Comparison of ENCODE assay signal across 3 fruit fly cellular contexts in genomic region chr3R:8670529-8671491, dm6.
TF ChIP-seq lines count a peak whose summit lies in the region.

p (minus strand) TSS chr3R:8670684.

TF ChIP-seq in whole organism, adult, 20 proteins besides CTCF, POLR2A, EP300 and RAD21 (continued from another document):
- TF ChIP-seq cnc (optimal IDR thresholded peaks at IDR 0.05; lab: Kevin White, UChicago) = no peak
- TF ChIP-seq Mnt (GFP tag; optimal IDR thresholded peaks at IDR 0.05; lab: Kevin White, UChicago) = peak; percentile 9

TF ChIP-seq in whole organism, embryonic, 481 proteins besides CTCF, POLR2A, EP300 and RAD21 (continued from another document and continues in another):
- TF ChIP-seq odd (GFP tag; optimal IDR thresholded peaks at IDR 0.05; lab: Kevin White, UChicago) = peak; percentile 42
- peak; percentile 39 for TF ChIP-seq shn (GFP tag; optimal IDR thresholded peaks at IDR 0.05; lab: Kevin White, UChicago)
- TF ChIP-seq gem (tag; optimal IDR thresholded peaks at IDR 0.05; lab: Kevin White, UChicago) = peak; percentile 61
- peak; percentile 51 for TF ChIP-seq Rfx (GFP tag; IDR thresholded peaks at IDR 0.05; lab: Robert Waterston, UW)
- TF ChIP-seq CG8359 (GFP tag; optimal IDR thresholded peaks at IDR 0.05; lab: Kevin White, UChicago; ENCODE audit: borderline replicate concordance) = peak; percentile 37
- no peak for TF ChIP-seq CG6654 (GFP tag; optimal IDR thresholded peaks at IDR 0.05; lab: Kevin White, UChicago)
- TF ChIP-seq CG14014 (GFP tag; IDR thresholded peaks at IDR 0.05; lab: Robert Waterston, UW) = peak; percentile 40; the same call in 1 of the 2 replicates
- peak; percentile 45 for TF ChIP-seq fu2 (GFP tag; optimal IDR thresholded peaks at IDR 0.05; lab: Kevin White, UChicago)
- TF ChIP-seq D19A (tag; optimal IDR thresholded peaks at IDR 0.05; lab: Kevin White, UChicago) = no peak
- TF ChIP-seq Hsf (GFP tag; optimal IDR thresholded peaks at IDR 0.05; lab: Kevin White, UChicago) = peak; percentile 50
- no peak for TF ChIP-seq Gug (GFP tag; IDR thresholded peaks at IDR 0.05; lab: Robert Waterston, UW)
- TF ChIP-seq lbe (GFP tag; optimal IDR thresholded peaks at IDR 0.05; lab: Kevin White, UChicago) = no peak
- peak; percentile 51 for TF ChIP-seq CG9932 (GFP tag; IDR thresholded peaks at IDR 0.05; lab: Robert Waterston, UW)
- no peak for TF ChIP-seq eyg (GFP tag; optimal IDR thresholded peaks at IDR 0.05; lab: Kevin White, UChicago)
- TF ChIP-seq bab2 (GFP tag; optimal IDR thresholded peaks at IDR 0.05; lab: Kevin White, UChicago) = peak; percentile 22
- TF ChIP-seq kni (GFP tag; optimal IDR thresholded peaks at IDR 0.05; lab: Kevin White, UChicago) = peak; percentile 63
- TF ChIP-seq exex (tag; optimal IDR thresholded peaks at IDR 0.05; lab: Kevin White, UChicago) = peak; percentile 87
- TF ChIP-seq CG4617 (GFP tag; optimal IDR thresholded peaks at IDR 0.05; lab: Kevin White, UChicago; ENCODE audit: borderline replicate concordance) = no peak
- TF ChIP-seq CG33557 (GFP tag; optimal IDR thresholded peaks at IDR 0.05; lab: Kevin White, UChicago) = peak; percentile 63
- TF ChIP-seq NfI (GFP tag; optimal IDR thresholded peaks at IDR 0.05; lab: Kevin White, UChicago) = peak; percentile 10
- TF ChIP-seq run (tag; optimal IDR thresholded peaks at IDR 0.05; lab: Kevin White, UChicago) = peak; percentile 68
- TF ChIP-seq ato (GFP tag; IDR thresholded peaks at IDR 0.05; lab: Robert Waterston, UW; ENCODE audit: partially characterized antibody) = no peak
- TF ChIP-seq so (GFP tag; IDR thresholded peaks at IDR 0.05; lab: Robert Waterston, UW) = no peak; the same call in 2 of the 3 replicates
- peak; percentile 38 for TF ChIP-seq fd64A (GFP tag; optimal IDR thresholded peaks at IDR 0.05; lab: Kevin White, UChicago)
- no peak for TF ChIP-seq Hmx (GFP tag; optimal IDR thresholded peaks at IDR 0.05; lab: Kevin White, UChicago)
- TF ChIP-seq CG9215 (GFP tag; IDR thresholded peaks at IDR 0.05; lab: Robert Waterston, UW) = no peak
- TF ChIP-seq peb (GFP tag; IDR thresholded peaks at IDR 0.05; lab: Robert Waterston, UW) = no peak
- peak; percentile 66 for TF ChIP-seq Xrp1 (GFP tag; IDR thresholded peaks at IDR 0.05; lab: Robert Waterston, UW)
- TF ChIP-seq CG31365 (tag; optimal IDR thresholded peaks at IDR 0.05; lab: Kevin White, UChicago) = no peak
- TF ChIP-seq zfh1 (GFP tag; IDR thresholded peaks at IDR 0.05; lab: Robert Waterston, UW) = no peak
- peak; percentile 47 for TF ChIP-seq schlank (tag; optimal IDR thresholded peaks at IDR 0.05; lab: Kevin White, UChicago)
- TF ChIP-seq HLH3B (GFP tag; IDR thresholded peaks at IDR 0.05; lab: Robert Waterston, UW) = peak; percentile 28; the same call in 1 of the 2 replicates
- no peak for TF ChIP-seq sr (GFP tag; IDR thresholded peaks at IDR 0.05; lab: Robert Waterston, UW)
- TF ChIP-seq CkIIα-i1 (GFP tag; IDR thresholded peaks at IDR 0.05; lab: Robert Waterston, UW) = no peak
- peak; percentile 33 for TF ChIP-seq tio (GFP tag; optimal IDR thresholded peaks at IDR 0.05; lab: Kevin White, UChicago)
- no peak for TF ChIP-seq vfl (GFP tag; optimal IDR thresholded peaks at IDR 0.05; lab: Kevin White, UChicago)
- peak; percentile 26 for TF ChIP-seq CG12155 (GFP tag; optimal IDR thresholded peaks at IDR 0.05; lab: Kevin White, UChicago)
- TF ChIP-seq CG1832 (GFP tag; optimal IDR thresholded peaks at IDR 0.05; lab: Kevin White, UChicago) = no peak
- peak; percentile 60 for TF ChIP-seq CG15601 (tag; optimal IDR thresholded peaks at IDR 0.05; lab: Kevin White, UChicago)
- no peak for TF ChIP-seq Nf-YC (tag; optimal IDR thresholded peaks at IDR 0.05; lab: Kevin White, UChicago)
- TF ChIP-seq Fer1 (GFP tag; optimal IDR thresholded peaks at IDR 0.05; lab: Kevin White, UChicago) = peak; percentile 63
- no peak for TF ChIP-seq Hr39 (optimal IDR thresholded peaks at IDR 0.05; lab: Kevin White, UChicago)
- peak; percentile 36 for TF ChIP-seq chn (GFP tag; optimal IDR thresholded peaks at IDR 0.05; lab: Kevin White, UChicago)
- no peak for TF ChIP-seq Nf-YB (GFP tag; optimal IDR thresholded peaks at IDR 0.05; lab: Kevin White, UChicago)
- no peak for TF ChIP-seq oc (tag; optimal IDR thresholded peaks at IDR 0.05; lab: Kevin White, UChicago)
- TF ChIP-seq CG13123 (GFP tag; optimal IDR thresholded peaks at IDR 0.05; lab: Kevin White, UChicago) = no peak
- no peak for TF ChIP-seq HLHmδ (GFP tag; optimal IDR thresholded peaks at IDR 0.05; lab: Kevin White, UChicago)
- no peak for TF ChIP-seq Dfd (GFP tag; optimal IDR thresholded peaks at IDR 0.05; lab: Kevin White, UChicago)
- no peak for TF ChIP-seq ssp (GFP tag; IDR thresholded peaks at IDR 0.05; lab: Robert Waterston, UW)
- peak; percentile 57 for TF ChIP-seq CG8290 (GFP tag; optimal IDR thresholded peaks at IDR 0.05; lab: Kevin White, UChicago)
- peak in 1 of 2 experiments; percentile 71 for TF ChIP-seq CG8290 (tag; optimal IDR thresholded peaks at IDR 0.05; lab: Kevin White, UChicago)
- TF ChIP-seq da (GFP tag; optimal IDR thresholded peaks at IDR 0.05; lab: Kevin White, UChicago) = no peak
- TF ChIP-seq CG12769 (tag; optimal IDR thresholded peaks at IDR 0.05; lab: Kevin White, UChicago) = no peak
- no peak for TF ChIP-seq Dek (tag; optimal IDR thresholded peaks at IDR 0.05; lab: Kevin White, UChicago)
- no peak for TF ChIP-seq luna (GFP tag; optimal IDR thresholded peaks at IDR 0.05; lab: Kevin White, UChicago)
- TF ChIP-seq sima (GFP tag; optimal IDR thresholded peaks at IDR 0.05; lab: Kevin White, UChicago) = no peak
- no peak for TF ChIP-seq E2f1 (GFP tag; IDR thresholded peaks at IDR 0.05; lab: Robert Waterston, UW)
- TF ChIP-seq vvl (GFP tag; IDR thresholded peaks at IDR 0.05; lab: Robert Waterston, UW) = peak; percentile 51
- peak; percentile 40 for TF ChIP-seq CG5245 (GFP tag; optimal IDR thresholded peaks at IDR 0.05; lab: Kevin White, UChicago)
- 0 out of 2 replicates have a peak, but pooled peaks have one; percentile 21 for TF ChIP-seq wdn (GFP tag; IDR thresholded peaks at IDR 0.05; lab: Robert Waterston, UW)
- no peak for TF ChIP-seq CG14860 (GFP tag; IDR thresholded peaks at IDR 0.05; lab: Robert Waterston, UW; ENCODE audit: partially characterized antibody)
- peak; percentile 10 for TF ChIP-seq CHES-1-like (GFP tag; optimal IDR thresholded peaks at IDR 0.05; lab: Kevin White, UChicago)
- TF ChIP-seq CG6175 (GFP tag; IDR thresholded peaks at IDR 0.05; lab: Robert Waterston, UW) = no peak
- TF ChIP-seq CG12744 (GFP tag; optimal IDR thresholded peaks at IDR 0.05; lab: Kevin White, UChicago) = peak; percentile 23
- no peak for TF ChIP-seq H15 (GFP tag; IDR thresholded peaks at IDR 0.05; lab: Robert Waterston, UW)
- TF ChIP-seq Asciz (GFP tag; optimal IDR thresholded peaks at IDR 0.05; lab: Kevin White, UChicago) = peak; percentile 36

TF ChIP-seq in whole organism, prepupa, 60 proteins besides CTCF, POLR2A, EP300 and RAD21 (continued from another document):
- TF ChIP-seq fd59A (GFP tag; optimal IDR thresholded peaks at IDR 0.05; lab: Kevin White, UChicago) (no peak), CG6792 (GFP tag; optimal IDR thresholded peaks at IDR 0.05; lab: Kevin White, UChicago) (peak; percentile 50), Gug (GFP tag; IDR thresholded peaks at IDR 0.05; lab: Robert Waterston, UW) (peak; percentile 27; the same call in 1 of the 2 replicates), CG34406 (GFP tag; optimal IDR thresholded peaks at IDR 0.05; lab: Kevin White, UChicago) (peak; percentile 37), Eip93F (GFP tag; optimal IDR thresholded peaks at IDR 0.05; lab: Kevin White, UChicago) (no peak), Sox14 (GFP tag; optimal IDR thresholded peaks at IDR 0.05; lab: Kevin White, UChicago) (peak; percentile 61), net (GFP tag; optimal IDR thresholded peaks at IDR 0.05; lab: Kevin White, UChicago) (peak; percentile 54), Hr4 (GFP tag; optimal IDR thresholded peaks at IDR 0.05; lab: Kevin White, UChicago) (peak; percentile 46), Hr38 (GFP tag; optimal IDR thresholded peaks at IDR 0.05; lab: Kevin White, UChicago) (no peak), CG11294 (GFP tag; IDR thresholded peaks at IDR 0.05; lab: Robert Waterston, UW) (0 out of 2 replicates have a peak, but pooled peaks have one; percentile 34), Sox15 (GFP tag; optimal IDR thresholded peaks at IDR 0.05; lab: Kevin White, UChicago) (no peak), CG32006 (GFP tag; optimal IDR thresholded peaks at IDR 0.05; lab: Kevin White, UChicago) (peak; percentile 51), fd85E (GFP tag; optimal IDR thresholded peaks at IDR 0.05; lab: Kevin White, UChicago) (no peak), Eip78C (GFP tag; lab: Kevin White, UChicago) (peak; percentile 87), CG10631 (GFP tag; optimal IDR thresholded peaks at IDR 0.05; lab: Kevin White, UChicago) (peak; percentile 32), Ets21C (GFP tag; optimal IDR thresholded peaks at IDR 0.05; lab: Kevin White, UChicago) (no peak), ss (GFP tag; optimal IDR thresholded peaks at IDR 0.05; lab: Kevin White, UChicago) (peak in 1 of 2 experiments; percentile 66), lz (GFP tag; optimal IDR thresholded peaks at IDR 0.05; lab: Kevin White, UChicago) (peak; percentile 47), Lpt (GFP tag; optimal IDR thresholded peaks at IDR 0.05; lab: Kevin White, UChicago) (peak; percentile 44), pdm3 (GFP tag; optimal IDR thresholded peaks at IDR 0.05; lab: Kevin White, UChicago) (peak; percentile 61), Eip75B (GFP tag; optimal IDR thresholded peaks at IDR 0.05; lab: Kevin White, UChicago) (peak; percentile 58), CG8632 (GFP tag; optimal IDR thresholded peaks at IDR 0.05; lab: Kevin White, UChicago) (peak; percentile 23), CG6854 (GFP tag; optimal IDR thresholded peaks at IDR 0.05; lab: Kevin White, UChicago) (no peak), Smox (GFP tag; optimal IDR thresholded peaks at IDR 0.05; lab: Kevin White, UChicago) (peak; percentile 40), CG15336 (GFP tag; IDR thresholded peaks at IDR 0.05; lab: Robert Waterston, UW) (0 out of 2 replicates have a peak, but pooled peaks have one; percentile 32), CG6276 (GFP tag; optimal IDR thresholded peaks at IDR 0.05; lab: Kevin White, UChicago) (peak; percentile 4), dac (GFP tag; optimal IDR thresholded peaks at IDR 0.05; lab: Kevin White, UChicago) (no peak), CG11902 (GFP tag; optimal IDR thresholded peaks at IDR 0.05; lab: Kevin White, UChicago) (peak; percentile 22), achi (GFP tag; optimal IDR thresholded peaks at IDR 0.05; lab: Kevin White, UChicago) (peak; percentile 71), OdsH (GFP tag; optimal IDR thresholded peaks at IDR 0.05; lab: Kevin White, UChicago) (peak; percentile 69), CG10669 (GFP tag; optimal IDR thresholded peaks at IDR 0.05; lab: Kevin White, UChicago) (peak; percentile 37), spab (GFP tag; optimal IDR thresholded peaks at IDR 0.05; lab: Kevin White, UChicago) (no peak), dsx (GFP tag; optimal IDR thresholded peaks at IDR 0.05; lab: Kevin White, UChicago; ENCODE audit: poor library complexity, severe bottlenecking) (no peak), Sox102F (GFP tag; optimal IDR thresholded peaks at IDR 0.05; lab: Kevin White, UChicago) (peak; percentile 58), CG31627 (GFP tag; optimal IDR thresholded peaks at IDR 0.05; lab: Kevin White, UChicago) (peak; percentile 53), CG8319 (GFP tag; optimal IDR thresholded peaks at IDR 0.05; lab: Kevin White, UChicago) (peak; percentile 37), eg (GFP tag; IDR thresholded peaks at IDR 0.05; lab: Robert Waterston, UW) (peak; percentile 66; the same call in 2 of the 3 replicates), topi (GFP tag; optimal IDR thresholded peaks at IDR 0.05; lab: Kevin White, UChicago) (peak; percentile 55), salr (GFP tag; optimal IDR thresholded peaks at IDR 0.05; lab: Kevin White, UChicago) (peak; percentile 15 to 33), CG11762 (GFP tag; optimal IDR thresholded peaks at IDR 0.05; lab: Kevin White, UChicago; ENCODE audit: insufficient read depth) (peak; percentile 37)
TF ChIP-seq in whole organism, prepupa: peak in this region for 46.
